Fruit fly (Drosophila melanogaster): ENCODE measurements around the gene CG8003.
A peak's percentile ranks its signal among the peaks of the same experiment; 100 is the strongest.

CG8003 gene

DNA sequence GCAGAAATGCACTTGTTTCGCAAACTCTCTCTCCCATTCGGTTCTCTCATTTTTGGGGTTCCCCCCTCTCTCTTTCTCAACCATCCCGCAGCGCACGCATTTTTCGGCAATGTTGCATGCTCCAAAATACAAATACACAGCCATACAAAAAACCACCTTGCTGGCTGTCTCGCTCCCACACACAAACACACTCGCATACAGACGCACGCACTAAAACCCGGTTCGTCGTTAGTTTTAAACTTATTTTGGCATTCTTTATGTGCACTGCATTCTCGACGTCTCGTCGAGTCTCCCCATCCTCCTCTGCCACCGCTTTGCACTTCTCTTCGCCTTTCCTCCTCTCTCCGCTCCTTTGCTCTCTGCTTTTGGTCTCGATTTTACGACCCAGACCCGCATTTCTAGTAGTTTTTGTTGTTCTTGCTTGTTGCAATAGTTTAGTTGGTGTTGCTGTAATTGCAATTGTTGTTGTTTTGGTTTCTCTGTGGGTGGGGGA is 5.3 kb downstream of the CG8003 start (continued):
- TF ChIP-seq Chrac-16 (GFP tag; optimal IDR thresholded peaks at IDR 0.05): no peak
- no peak for TF ChIP-seq CG7372 (GFP tag; IDR thresholded peaks at IDR 0.05)
- no peak for TF ChIP-seq Hr78 (GFP tag; optimal IDR thresholded peaks at IDR 0.05)
- TF ChIP-seq Ets65A (GFP tag): peak; percentile 20
- no peak for TF ChIP-seq CG6654 (GFP tag; optimal IDR thresholded peaks at IDR 0.05)
- TF ChIP-seq chm (GFP tag; IDR thresholded peaks at IDR 0.05): no peak
- TF ChIP-seq Camta (GFP tag; optimal IDR thresholded peaks at IDR 0.05): no peak
- peak; percentile 81 for TF ChIP-seq crol (GFP tag; IDR thresholded peaks at IDR 0.05)
- no peak for TF ChIP-seq Dp (GFP tag; optimal IDR thresholded peaks at IDR 0.05)
- TF ChIP-seq CG5953 (GFP tag; IDR thresholded peaks at IDR 0.05): no peak
- TF ChIP-seq Med (GFP tag): no peak
- no peak for TF ChIP-seq abd-A (tag; optimal IDR thresholded peaks at IDR 0.05)
- TF ChIP-seq aop (GFP tag; IDR thresholded peaks at IDR 0.05): no peak
- no peak for TF ChIP-seq ewg (GFP tag; optimal IDR thresholded peaks at IDR 0.05)
- TF ChIP-seq ind (GFP tag; optimal IDR thresholded peaks at IDR 0.05): no peak
- no peak for TF ChIP-seq CG10543 (GFP tag; optimal IDR thresholded peaks at IDR 0.05)
- no peak for TF ChIP-seq ATbp (GFP tag; optimal IDR thresholded peaks at IDR 0.05)
- TF ChIP-seq Taf1 (GFP tag; IDR thresholded peaks at IDR 0.05): no peak
- TF ChIP-seq NC2α (GFP tag; optimal IDR thresholded peaks at IDR 0.05): no peak
- no peak for TF ChIP-seq ab (GFP tag; optimal IDR thresholded peaks at IDR 0.05)
- TF ChIP-seq CG17186 (GFP tag; optimal IDR thresholded peaks at IDR 0.05): no peak
- TF ChIP-seq otp (GFP tag; IDR thresholded peaks at IDR 0.05): peak; percentile 42; the same call in 1 of the 3 replicates
- TF ChIP-seq CG13296 (GFP tag; optimal IDR thresholded peaks at IDR 0.05): no peak
- no peak for TF ChIP-seq CG7271 (tag; optimal IDR thresholded peaks at IDR 0.05)
- TF ChIP-seq gfzf (GFP tag; optimal IDR thresholded peaks at IDR 0.05): no peak
- TF ChIP-seq ERR (GFP tag; optimal IDR thresholded peaks at IDR 0.05): no peak
- no peak for TF ChIP-seq seq (GFP tag; IDR thresholded peaks at IDR 0.05)
- TF ChIP-seq CG9797 (GFP tag; optimal IDR thresholded peaks at IDR 0.05): no peak
- no peak for TF ChIP-seq chif (GFP tag; optimal IDR thresholded peaks at IDR 0.05)
- no peak for TF ChIP-seq tup (GFP tag; optimal IDR thresholded peaks at IDR 0.05)
- TF ChIP-seq CG15269 (tag; optimal IDR thresholded peaks at IDR 0.05): no peak
- TF ChIP-seq psq (GFP tag; optimal IDR thresholded peaks at IDR 0.05): peak; percentile 45
- TF ChIP-seq Deaf1 (tag; optimal IDR thresholded peaks at IDR 0.05): no peak
- no peak for TF ChIP-seq lmd (GFP tag; IDR thresholded peaks at IDR 0.05)
- no peak for TF ChIP-seq sr (GFP tag; IDR thresholded peaks at IDR 0.05)
- no peak for TF ChIP-seq Myb (GFP tag; optimal IDR thresholded peaks at IDR 0.05)
- no peak for TF ChIP-seq da (GFP tag; optimal IDR thresholded peaks at IDR 0.05)
- TF ChIP-seq Oli (tag; optimal IDR thresholded peaks at IDR 0.05): no peak
- no peak for TF ChIP-seq Nf-YB (GFP tag; optimal IDR thresholded peaks at IDR 0.05)
- TF ChIP-seq Nf-YA (GFP tag; IDR thresholded peaks at IDR 0.05): no peak
- TF ChIP-seq Adf1 (GFP tag; IDR thresholded peaks at IDR 0.05): no peak
- no peak for TF ChIP-seq CG8924 (tag; optimal IDR thresholded peaks at IDR 0.05)
- no peak for TF ChIP-seq CG10366 (GFP tag; IDR thresholded peaks at IDR 0.05)
- no peak for TF ChIP-seq CG32532 (GFP tag; IDR thresholded peaks at IDR 0.05)
- peak; percentile 43 for TF ChIP-seq cg (GFP tag; optimal IDR thresholded peaks at IDR 0.05)
- no peak for TF ChIP-seq CG2678 (tag; optimal IDR thresholded peaks at IDR 0.05)
- TF ChIP-seq Pdp1 (GFP tag; optimal IDR thresholded peaks at IDR 0.05): no peak
- TF ChIP-seq kah (GFP tag; optimal IDR thresholded peaks at IDR 0.05): peak; percentile 70
- TF ChIP-seq fd96Cb (tag; optimal IDR thresholded peaks at IDR 0.05): no peak
- no peak for TF ChIP-seq Awh (GFP tag; IDR thresholded peaks at IDR 0.05)
- no peak for TF ChIP-seq Atf-2 (GFP tag; optimal IDR thresholded peaks at IDR 0.05)
- no peak for TF ChIP-seq CG9932 (GFP tag; IDR thresholded peaks at IDR 0.05)

Measured in whole organism, embryonic.